Worm (Caenorhabditis elegans) whole organism, late embryonic: ENCODE results near the gene nep-21.

Experiments
- F13H6.1 ChIP-seq: sonication (generic microtip); optimal IDR thresholded peaks from 2 replicates; lab custom pipeline; 2016; ENCODE audit warnings: missing genetic modification characterization, missing compliant biosample characterization
- ceh-34 ChIP-seq: sonication (generic microtip); optimal IDR thresholded peaks from 2 replicates; lab custom pipeline; 2016; ENCODE audit warnings: mild to moderate bottlenecking, missing genetic modification characterization, missing compliant biosample characterization
- pha-2 ChIP-seq: sonication (generic microtip); optimal IDR thresholded peaks from 2 replicates; lab custom pipeline; 2017; ENCODE audit warnings: mild to moderate bottlenecking, missing genetic modification characterization, missing compliant biosample characterization
- pha-4 ChIP-seq: fragments of 150-350 bp; optimal IDR thresholded peaks from 2 replicates; lab custom pipeline; 2018; ENCODE audit warnings: missing biosample characterization, missing genetic modification reagents, missing genetic modification characterization
- pqm-1 ChIP-seq: sonication (generic microtip); optimal IDR thresholded peaks from 2 replicates; lab custom pipeline; 2016; ENCODE audit warnings: missing genetic modification characterization, missing compliant biosample characterization
- sox-4 ChIP-seq: sonication (generic microtip); optimal IDR thresholded peaks from 2 replicates; lab custom pipeline; 2017; ENCODE audit warnings: mild to moderate bottlenecking, missing genetic modification characterization, inconsistent platforms, missing compliant biosample characterization
- unc-3 ChIP-seq, 2 experiments: fragments of 200-800 bp in 1 of 2; sonication (Bioruptor generic) in 1 of 2; sonication (generic microtip) in 1 of 2; conservative IDR thresholded peaks in 1 of 2; optimal IDR thresholded peaks in 1 of 2; 2 replicates each; pipeline versions ENCODE4 v1.3.6 to Lab custom; 2016 to 2022; ENCODE audit warnings: missing compliant biosample characterization in 2 of 2, missing genetic modification characterization in 2 of 2, missing genetic modification reagents in 1 of 2

ce11 chrV:14197651-14198050 lies 28.6 kb downstream of the nep-21 start:
- TF ChIP-seq pqm-1 (tag; lab: Kevin White, UChicago), result no peak
- TF ChIP-seq unc-3 (GFP tag; conservative IDR thresholded peaks at IDR 0.05; lab: Robert Waterston, UW), result no peak
- TF ChIP-seq unc-3 (tag; optimal IDR thresholded peaks at IDR 0.05; lab: Kevin White, UChicago), result no peak
- TF ChIP-seq sox-4 (tag; lab: Kevin White, UChicago), result no peak
- no peak for TF ChIP-seq F13H6.1 (tag; lab: Kevin White, UChicago)
- TF ChIP-seq pha-4 (tag; lab: Kevin White, UChicago), result no peak
- no peak for TF ChIP-seq ceh-34 (tag; lab: Kevin White, UChicago)
- TF ChIP-seq pha-2, result no peak
